Worm (Caenorhabditis elegans) whole organism, L4 larva: Measurements from ENCODE around the gene grd-8.

ENCODE experiments used
- F37D6.2 ChIP-seq: sonication (generic microtip); optimal IDR thresholded peaks from 2 replicates; lab custom pipeline; 2016; ENCODE audit warnings: mild to moderate bottlenecking, missing genetic modification characterization, missing compliant biosample characterization
- F49E8.2 ChIP-seq: sonication (generic microtip); optimal IDR thresholded peaks from 2 replicates; lab custom pipeline; 2016; ENCODE audit warnings: missing compliant biosample characterization, mild to moderate bottlenecking, missing genetic modification characterization, borderline replicate concordance
- T20F7.1 ChIP-seq: fragments of 200-800 bp; sonication (Bioruptor generic); optimal IDR thresholded peaks from 2 replicates; lab custom pipeline; 2018; ENCODE audit warnings: mild to moderate bottlenecking, missing genetic modification characterization, missing compliant biosample characterization
- Y105C5A.15 ChIP-seq: fragments of 200-800 bp; sonication (Bioruptor generic); IDR thresholded peaks from 2 replicates; pipeline ENCODE4 v1.3.6; 2022; ENCODE audit warnings: missing genetic modification characterization, missing compliant biosample characterization
- Y5F2A.4 ChIP-seq: fragments of 200-800 bp; sonication (Bioruptor generic); optimal IDR thresholded peaks from 2 replicates; lab custom pipeline; 2018; ENCODE audit warnings: mild to moderate bottlenecking, missing genetic modification characterization, missing compliant biosample characterization
- Y75B8A.6 ChIP-seq: fragments of 200-800 bp; sonication (Bioruptor generic); IDR thresholded peaks from 2 replicates; pipeline ENCODE4 v1.3.6; 2022; ENCODE audit warnings: missing genetic modification reagents, missing genetic modification characterization, missing compliant biosample characterization
- aha-1 ChIP-seq: fragments of 150-350 bp; peaks from one replicate; lab custom pipeline; 2014; ENCODE audit warnings: missing biosample characterization, missing genetic modification characterization
- ceh-20 ChIP-seq: fragments of 200-800 bp; sonication (Bioruptor generic); IDR thresholded peaks from 2 replicates; pipeline ENCODE4 v1.3.6; 2022; ENCODE audit warnings: missing genetic modification reagents, missing genetic modification characterization, missing compliant biosample characterization
- ceh-44 ChIP-seq: fragments of 200-800 bp; sonication (Bioruptor generic); IDR thresholded peaks from 2 replicates; pipeline ENCODE4 v1.3.6; 2022; ENCODE audit warnings: missing genetic modification reagents, missing genetic modification characterization, missing compliant biosample characterization
- ces-1 ChIP-seq: fragments of 150-350 bp; sonication (generic microtip); optimal IDR thresholded peaks from 4 replicates; lab custom pipeline; 2014; ENCODE audit warnings: missing biosample characterization, missing genetic modification reagents, missing genetic modification characterization
- daf-16 ChIP-seq, 3 experiments: sonication (generic microtip); optimal IDR thresholded peaks; 2 replicates each; lab custom pipeline; 2016 to 2017; ENCODE audit warnings: missing genetic modification characterization in 3 of 3, missing genetic modification reagents in 3 of 3, mild to moderate bottlenecking in 2 of 3, missing compliant biosample characterization in 2 of 3, missing biosample characterization in 1 of 3, moderate library complexity in 1 of 3
- dmd-6 ChIP-seq: fragments of 200-800 bp; sonication (Bioruptor generic); IDR thresholded peaks from 2 replicates; pipeline ENCODE4 v1.3.6; 2022; ENCODE audit warnings: missing genetic modification reagents, missing genetic modification characterization, missing compliant biosample characterization
- duxl-1 ChIP-seq: sonication (generic microtip); optimal IDR thresholded peaks from 2 replicates; lab custom pipeline; 2016; ENCODE audit warnings: mild to moderate bottlenecking, missing genetic modification characterization, moderate library complexity, missing compliant biosample characterization; ENCODE audit not compliant: poor library complexity
- dve-1 ChIP-seq: sonication (generic microtip); optimal IDR thresholded peaks from 2 replicates; lab custom pipeline; 2017; ENCODE audit warnings: antibody characterized with exemption, mild to moderate bottlenecking, missing genetic modification characterization, missing compliant biosample characterization; ENCODE audit not compliant: insufficient read depth
- egl-43 ChIP-seq: fragments of 200-800 bp; sonication (Bioruptor generic); IDR thresholded peaks from 2 replicates; pipeline ENCODE4 v1.3.6; 2022; ENCODE audit warnings: missing genetic modification reagents, missing genetic modification characterization, missing compliant biosample characterization
- fkh-10 ChIP-seq: fragments of 150-350 bp; optimal IDR thresholded peaks from 2 replicates; lab custom pipeline; 2014; ENCODE audit warnings: missing biosample characterization, missing genetic modification reagents, missing genetic modification characterization
- fos-1 ChIP-seq: fragments of 150-350 bp; optimal IDR thresholded peaks from 2 replicates; lab custom pipeline; 2014; ENCODE audit warnings: missing biosample characterization, missing genetic modification characterization
- gei-8 ChIP-seq: fragments of 200-800 bp; sonication (Bioruptor generic); optimal IDR thresholded peaks from 2 replicates; lab custom pipeline; 2018; ENCODE audit warnings: mild to moderate bottlenecking, missing genetic modification characterization, missing compliant biosample characterization
- hlh-11 ChIP-seq: fragments of 200-800 bp; sonication (Bioruptor generic); optimal IDR thresholded peaks from 2 replicates; lab custom pipeline; 2018; ENCODE audit warnings: mild to moderate bottlenecking, missing genetic modification characterization, missing compliant biosample characterization
- hlh-30 ChIP-seq: sonication (generic microtip); optimal IDR thresholded peaks from 2 replicates; lab custom pipeline; 2017; ENCODE audit warnings: antibody characterized with exemption, mild to moderate bottlenecking, missing genetic modification characterization, missing compliant biosample characterization; ENCODE audit not compliant: insufficient read depth
- hmg-1.1 ChIP-seq: fragments of 200-800 bp; sonication (Bioruptor generic); IDR thresholded peaks from 2 replicates; pipeline ENCODE4 v1.3.6; 2022; ENCODE audit warnings: missing genetic modification reagents, missing genetic modification characterization, missing compliant biosample characterization
- lin-29 ChIP-seq: fragments of 200-800 bp; sonication (Bioruptor generic); IDR thresholded peaks from 2 replicates; pipeline ENCODE4 v1.3.6; 2022; ENCODE audit warnings: missing genetic modification reagents, missing genetic modification characterization, missing compliant biosample characterization
- lin-38 ChIP-seq: fragments of 200-800 bp; sonication (Bioruptor generic); IDR thresholded peaks from 2 replicates; pipeline ENCODE4 v1.3.6; 2022; ENCODE audit warnings: missing genetic modification reagents, missing genetic modification characterization, missing compliant biosample characterization
- madf-5 ChIP-seq, 2 experiments: fragments of 200-800 bp; sonication (Bioruptor generic); IDR thresholded peaks; 2 replicates each; pipeline ENCODE4 v1.3.6; 2022; ENCODE audit warnings: missing compliant biosample characterization in 2 of 2, missing genetic modification characterization in 2 of 2
- madf-9 ChIP-seq: fragments of 200-800 bp; sonication (Bioruptor generic); conservative IDR thresholded peaks from 2 replicates; pipeline ENCODE4 v1.3.6; 2022; ENCODE audit warnings: missing genetic modification reagents, missing genetic modification characterization, missing compliant biosample characterization
- mep-1 ChIP-seq: fragments of 150-350 bp; sonication (generic microtip); optimal IDR thresholded peaks from 3 replicates; lab custom pipeline; 2014; ENCODE audit warnings: missing biosample characterization, missing genetic modification characterization
- nhr-10 ChIP-seq: fragments of 150-350 bp; optimal IDR thresholded peaks from 2 replicates; lab custom pipeline; 2014; ENCODE audit warnings: missing biosample characterization, missing genetic modification characterization
- nhr-111 ChIP-seq: fragments of 200-800 bp; sonication (Bioruptor generic); optimal IDR thresholded peaks from 2 replicates; lab custom pipeline; 2018; ENCODE audit warnings: mild to moderate bottlenecking, missing genetic modification characterization, missing compliant biosample characterization
- nhr-237 ChIP-seq: sonication (generic microtip); optimal IDR thresholded peaks from 2 replicates; lab custom pipeline; 2017; ENCODE audit warnings: missing biosample characterization, missing genetic modification characterization
- nhr-28 ChIP-seq: fragments of 150-350 bp; optimal IDR thresholded peaks from 2 replicates; lab custom pipeline; 2014; ENCODE audit warnings: missing biosample characterization, missing genetic modification characterization
- nhr-41 ChIP-seq: fragments of 200-800 bp; sonication (Bioruptor generic); IDR thresholded peaks from 2 replicates; pipeline ENCODE4 v1.3.6; 2022; ENCODE audit warnings: missing genetic modification reagents, missing genetic modification characterization, missing compliant biosample characterization
- nhr-48 ChIP-seq: sonication (generic microtip); optimal IDR thresholded peaks from 2 replicates; lab custom pipeline; 2016; ENCODE audit warnings: mild to moderate bottlenecking, missing genetic modification characterization, missing compliant biosample characterization
- php-3 ChIP-seq: fragments of 200-800 bp; sonication (Bioruptor generic); IDR thresholded peaks from 2 replicates; pipeline ENCODE4 v1.3.6; 2022; ENCODE audit warnings: missing genetic modification reagents, missing genetic modification characterization, missing compliant biosample characterization
- pqm-1 ChIP-seq: sonication (generic microtip); optimal IDR thresholded peaks from 2 replicates; lab custom pipeline; 2017; ENCODE audit warnings: missing biosample characterization, missing genetic modification characterization
- rbr-2 ChIP-seq: sonication (generic microtip); optimal IDR thresholded peaks from 2 replicates; lab custom pipeline; 2016; ENCODE audit warnings: missing genotype, missing genetic modification characterization, missing compliant biosample characterization
- skn-1 ChIP-seq: fragments of 150-350 bp; optimal IDR thresholded peaks from 2 replicates; lab custom pipeline; 2014; ENCODE audit warnings: missing biosample characterization, missing genetic modification characterization
- snpc-4 ChIP-seq: fragments of 150-350 bp; optimal IDR thresholded peaks from 2 replicates; lab custom pipeline; 2014; ENCODE audit warnings: missing biosample characterization, missing genetic modification characterization
- tag-97 ChIP-seq: fragments of 200-800 bp; sonication (Bioruptor generic); IDR thresholded peaks from 2 replicates; pipeline ENCODE4 v1.3.6; 2022; ENCODE audit warnings: missing genetic modification characterization, missing compliant biosample characterization
- tra-1 ChIP-seq: fragments of 200-800 bp; sonication (Bioruptor generic); IDR thresholded peaks from 2 replicates; pipeline ENCODE4 v1.3.6; 2022; ENCODE audit warnings: missing genetic modification reagents, missing genetic modification characterization, missing compliant biosample characterization
- unc-62 ChIP-seq, 3 experiments: fragments of 150-350 bp in 1 of 3; sonication (generic microtip); optimal IDR thresholded peaks in 2 of 3; peaks in 1 of 3; 1 replicate in 1 of 3; 2 replicates in 2 of 3; lab custom pipeline; 2014 to 2017; ENCODE audit warnings: missing biosample characterization in 3 of 3, missing genetic modification characterization in 3 of 3, missing genetic modification reagents in 3 of 3, missing genotype in 1 of 3
- zag-1 ChIP-seq: fragments of 150-350 bp; optimal IDR thresholded peaks from 2 replicates; lab custom pipeline; 2014; ENCODE audit warnings: missing biosample characterization, missing genetic modification characterization
- ztf-11 ChIP-seq: fragments of 150-350 bp; optimal IDR thresholded peaks from 2 replicates; lab custom pipeline; 2014; ENCODE audit warnings: missing biosample characterization, missing genetic modification characterization
- ztf-7 ChIP-seq: fragments of 150-350 bp; optimal IDR thresholded peaks from 2 replicates; lab custom pipeline; 2014; ENCODE audit warnings: missing biosample characterization, missing genetic modification characterization

Gene grd-8

DNA sequence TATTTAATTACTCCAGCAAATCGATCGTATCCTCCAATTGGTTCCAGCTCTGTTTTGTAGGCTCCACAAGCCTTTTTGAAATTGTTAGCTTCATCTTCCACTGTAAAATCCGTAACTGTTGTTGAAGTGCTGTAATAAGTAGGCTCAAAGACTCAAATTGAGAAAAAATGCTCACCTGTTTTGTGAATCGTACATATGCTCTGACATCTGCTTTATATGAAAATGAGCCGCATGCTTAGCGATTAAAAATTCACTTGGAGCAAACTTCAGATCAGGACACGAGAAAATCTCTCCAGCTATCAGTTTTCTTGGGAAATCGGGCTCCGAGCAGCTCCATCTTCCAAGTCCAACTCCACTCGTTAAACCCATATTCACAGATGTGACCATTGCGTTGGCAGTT lies 33.9 kb upstream of the grd-8 start:
- no peak for TF ChIP-seq nhr-48
- no peak for TF ChIP-seq ceh-44
- TF ChIP-seq unc-62 (GFP tag; optimal IDR thresholded peaks at IDR 0.05 in 1 of 2; lab: Kevin White, UChicago): peak in 1 of 2 experiments; percentile 77
- no peak for TF ChIP-seq unc-62 (tag; optimal IDR thresholded peaks at IDR 0.05; lab: Kevin White, UChicago)
- no peak for TF ChIP-seq ztf-11 (tag; lab: Kevin White, UChicago)
- no peak for TF ChIP-seq hmg-1.1

DNA sequence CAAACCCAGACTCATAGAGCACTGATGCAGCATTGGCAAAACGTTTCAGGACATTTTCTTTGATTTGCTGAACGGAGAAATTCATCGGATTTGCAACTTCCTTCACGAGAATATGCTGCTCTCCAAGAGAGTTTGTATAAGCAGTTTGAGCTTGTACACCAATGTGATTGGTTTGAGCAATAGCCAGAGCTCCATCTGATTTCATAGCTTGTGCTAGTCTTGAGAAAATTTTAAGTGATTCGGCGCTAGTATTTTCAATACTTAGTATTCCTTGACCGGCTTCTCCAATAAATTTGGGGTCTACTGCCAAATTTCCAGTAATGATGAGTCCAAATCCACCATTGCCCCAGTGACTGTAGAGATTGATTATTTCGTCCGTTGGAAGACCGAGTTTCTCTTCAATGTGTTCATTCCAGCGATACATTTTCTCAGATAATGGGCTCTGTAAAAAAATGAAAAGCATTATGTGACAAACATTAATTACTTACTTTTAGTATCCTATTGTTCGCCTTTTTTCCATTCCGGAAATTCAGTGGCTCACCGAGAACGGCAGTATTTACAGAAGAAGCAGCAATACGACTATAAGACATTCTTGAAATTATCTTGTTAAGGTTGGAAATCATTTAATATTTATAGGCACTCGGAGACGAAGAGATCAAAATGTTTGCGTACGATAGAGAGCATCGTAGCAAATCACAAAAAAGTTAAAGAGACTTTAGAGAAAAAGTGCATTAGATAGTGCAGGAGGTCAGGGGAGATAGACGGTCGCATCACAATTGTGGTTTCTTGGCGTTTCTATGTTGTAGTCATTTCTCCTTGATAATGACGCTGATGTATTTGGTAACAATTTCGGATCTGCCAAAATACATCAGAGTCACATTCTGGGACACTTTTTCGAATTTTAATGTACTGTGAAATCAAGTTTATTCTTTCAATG lies 32.7 kb upstream of the grd-8 start, which contains the start of gene ZK742.3:
ZK742.3 (minus strand) TSS at position 593 of the 937 bp plus-strand sequence.
- TF ChIP-seq nhr-48 (no peak), nhr-237 (tag; lab: Kevin White, UChicago) (no peak), mep-1 (tag; lab: Kevin White, UChicago) (peak; percentile 7), T20F7.1 (GFP tag; lab: Kevin White, UChicago) (no peak), Y75B8A.6 (GFP tag; lab: Robert Waterston, UW) (no peak), ces-1 (GFP tag; lab: Kevin White, UChicago) (no peak), dve-1 (peak; percentile 57), lin-29 (GFP tag; lab: Robert Waterston, UW) (no peak), ceh-20 (GFP tag; lab: Robert Waterston, UW) (no peak), fos-1 (tag; lab: Kevin White, UChicago) (no peak), fkh-10 (GFP tag; lab: Kevin White, UChicago) (no peak), madf-9 (no peak), nhr-41 (no peak), hlh-30 (tag; lab: Kevin White, UChicago) (peak; percentile 9), egl-43 (no peak), lin-38 (GFP tag; lab: Robert Waterston, UW) (0 out of 2 replicates have a peak, but pooled peaks have one; percentile 28), nhr-28 (tag; lab: Kevin White, UChicago) (peak; percentile 98), skn-1 (tag; lab: Kevin White, UChicago) (no peak), ztf-7 (tag; lab: Kevin White, UChicago) (no peak), daf-16 (GFP tag; optimal IDR thresholded peaks at IDR 0.05; lab: Kevin White, UChicago) (no peak), daf-16 (tag; optimal IDR thresholded peaks at IDR 0.05; lab: Kevin White, UChicago) (peak; percentile 40), F49E8.2 (tag; lab: Kevin White, UChicago) (no peak), nhr-10 (tag; lab: Kevin White, UChicago) (peak; percentile 7), tag-97 (GFP tag; lab: Robert Waterston, UW) (no peak), aha-1 (tag; lab: Kevin White, UChicago) (peak; percentile 95), Y105C5A.15 (no peak), hlh-11 (tag; lab: Kevin White, UChicago) (peak; percentile 39), pqm-1 (peak; percentile 50), Y5F2A.4 (GFP tag; lab: Kevin White, UChicago) (no peak), tra-1 (GFP tag; lab: Robert Waterston, UW) (no peak), rbr-2 (tag; lab: Kevin White, UChicago) (no peak), duxl-1 (tag; lab: Kevin White, UChicago) (no peak), snpc-4 (tag; lab: Kevin White, UChicago) (no peak), zag-1 (tag; lab: Kevin White, UChicago) (no peak), madf-5 (GFP tag; IDR thresholded peaks at IDR 0.05; lab: Robert Waterston, UW) (no peak), nhr-111 (no peak), gei-8 (GFP tag; lab: Kevin White, UChicago) (no peak), php-3 (GFP tag; lab: Robert Waterston, UW) (0 out of 2 replicates have a peak, but pooled peaks have one; percentile 9), dmd-6 (GFP tag; lab: Robert Waterston, UW) (peak; percentile 71), F37D6.2 (tag; lab: Kevin White, UChicago) (no peak)
- TF ChIP-seq, all 104 proteins: peak for 12
